Worm (Caenorhabditis elegans) whole organism, L4 larva: Measurements from ENCODE around the gene nhr-3.

ENCODE experiments used
- F26F4.8 ChIP-seq: fragments of 200-800 bp; sonication (Bioruptor generic); conservative IDR thresholded peaks from 2 replicates; pipeline ENCODE4 v1.3.6; 2022; ENCODE audit warnings: missing genetic modification characterization, missing compliant biosample characterization
- dmd-9 ChIP-seq: fragments of 200-800 bp; sonication (Bioruptor generic); IDR thresholded peaks from 2 replicates; pipeline ENCODE4 v1.3.6; 2022; ENCODE audit warnings: missing genetic modification reagents, missing genetic modification characterization, missing compliant biosample characterization
- egl-27 ChIP-seq: sonication (generic microtip); optimal IDR thresholded peaks from 3 replicates; lab custom pipeline; 2017; ENCODE audit warnings: missing biosample characterization, missing genetic modification reagents, missing genetic modification characterization
- jun-1 ChIP-seq: fragments of 150-350 bp; optimal IDR thresholded peaks from 2 replicates; lab custom pipeline; 2014; ENCODE audit warnings: missing biosample characterization, missing genetic modification reagents, missing genetic modification characterization
- madf-5 ChIP-seq, 2 experiments: fragments of 200-800 bp; sonication (Bioruptor generic); IDR thresholded peaks; 2 replicates each; pipeline ENCODE4 v1.3.6; 2022; ENCODE audit warnings: missing compliant biosample characterization in 2 of 2, missing genetic modification characterization in 2 of 2
- mdl-1 ChIP-seq, 2 experiments: fragments of 150-350 bp in 1 of 2; sonication (generic microtip) in 1 of 2; optimal IDR thresholded peaks; 2 replicates each; lab custom pipeline; 2014 to 2017; ENCODE audit warnings: missing biosample characterization in 2 of 2, missing genetic modification characterization in 2 of 2
- mdt-29 ChIP-seq: fragments of 200-800 bp; sonication (Bioruptor generic); IDR thresholded peaks from 2 replicates; pipeline ENCODE4 v1.3.6; 2022; ENCODE audit warnings: missing genetic modification reagents, missing genetic modification characterization, missing compliant biosample characterization
- nhr-237 ChIP-seq: sonication (generic microtip); optimal IDR thresholded peaks from 2 replicates; lab custom pipeline; 2017; ENCODE audit warnings: missing biosample characterization, missing genetic modification characterization

- no peak for TF ChIP-seq nhr-237
- no peak for TF ChIP-seq mdl-1 (tag; optimal IDR thresholded peaks at IDR 0.05; lab: Kevin White, UChicago)
- TF ChIP-seq dmd-9 (GFP tag; lab: Robert Waterston, UW) = no peak
- TF ChIP-seq F26F4.8 (GFP tag; lab: Robert Waterston, UW) = no peak
- no peak for TF ChIP-seq madf-5 (GFP tag; IDR thresholded peaks at IDR 0.05; lab: Robert Waterston, UW)
- TF ChIP-seq egl-27 (tag; lab: Kevin White, UChicago) = no peak
- no peak for TF ChIP-seq mdt-29
- TF ChIP-seq jun-1 (tag; lab: Kevin White, UChicago) = no peak
These were observed 17.6 kb downstream of the nhr-3 start for ce11 chrX:14575920-14576319.
